Fruit fly (Drosophila melanogaster) whole organism, adult: ENCODE data around the gene CG5282.

Experiments
- CG11617 ChIP-seq: fragments of 200-800 bp; sonication (Bioruptor generic); optimal IDR thresholded peaks from 2 replicates; lab custom pipeline; 2017; ENCODE audit warnings: mild to moderate bottlenecking, missing biosample characterization, missing genetic modification reagents, missing genetic modification characterization
- CG1620 ChIP-seq: fragments of 200-800 bp; sonication (Bioruptor generic); optimal IDR thresholded peaks from 2 replicates; lab custom pipeline; 2016; ENCODE audit warnings: missing biosample characterization, missing genetic modification characterization
- CG5204 ChIP-seq: fragments of 200-800 bp; sonication (Bioruptor generic); optimal IDR thresholded peaks from 2 replicates; lab custom pipeline; 2016; ENCODE audit warnings: missing biosample characterization, missing genetic modification characterization
- CG7045 ChIP-seq: fragments of 200-800 bp; sonication (Bioruptor generic); optimal IDR thresholded peaks from 2 replicates; lab custom pipeline; 2017; ENCODE audit warnings: missing biosample characterization, mild to moderate bottlenecking, missing genetic modification characterization
- CG7101 ChIP-seq: fragments of 200-800 bp; sonication (Bioruptor generic); optimal IDR thresholded peaks from 2 replicates; lab custom pipeline; 2018; ENCODE audit warnings: missing biosample characterization, mild to moderate bottlenecking, missing genetic modification characterization, moderate library complexity
- Clk ChIP-seq: fragments of 200-800 bp; sonication (Bioruptor generic); optimal IDR thresholded peaks from 2 replicates; lab custom pipeline; 2017; ENCODE audit warnings: missing biosample characterization, missing genetic modification characterization
- Crg-1 ChIP-seq: fragments of 200-800 bp; sonication (Bioruptor generic); optimal IDR thresholded peaks from 2 replicates; lab custom pipeline; 2016; ENCODE audit warnings: missing biosample characterization, missing genetic modification characterization
- Hr96 ChIP-seq: fragments of 200-800 bp; sonication (Bioruptor generic); optimal IDR thresholded peaks from 2 replicates; lab custom pipeline; 2016; ENCODE audit warnings: missing biosample characterization, missing genetic modification characterization
- kay ChIP-seq: fragments of 200-800 bp; sonication (Bioruptor generic); peaks from one replicate; lab custom pipeline; 2016; ENCODE audit warnings: missing biosample characterization, missing genetic modification characterization, borderline replicate concordance
- ovo ChIP-seq: fragments of 200-800 bp; sonication (Bioruptor generic); optimal IDR thresholded peaks from 2 replicates; lab custom pipeline; 2016; ENCODE audit warnings: missing biosample characterization, missing genetic modification characterization
- pad ChIP-seq: fragments of 200-800 bp; sonication (Bioruptor generic); optimal IDR thresholded peaks from 3 replicates; lab custom pipeline; 2017; ENCODE audit warnings: missing biosample characterization, missing genetic modification characterization, mild to moderate bottlenecking, moderate library complexity, missing genetic modification reagents

- TF ChIP-seq CG1620 (GFP tag; lab: Kevin White, UChicago) (no peak), pad (GFP tag; lab: Kevin White, UChicago) (peak; percentile 47), CG11617 (GFP tag; lab: Kevin White, UChicago) (peak; percentile 40), kay (GFP tag; lab: Kevin White, UChicago) (no peak), Crg-1 (GFP tag; lab: Kevin White, UChicago) (no peak), CG5204 (peak; percentile 11), Clk (no peak), CG7045 (GFP tag; lab: Kevin White, UChicago) (peak; percentile 70), CG7101 (tag; lab: Kevin White, UChicago) (peak; percentile 74), ovo (no peak), Hr96 (no peak)
Observed at dm6 chr3L:20473021-20473799, 47.3 kb upstream of the CG5282 start, which contains the start of the genes CG32428 and CG5969.
